Fruit fly (Drosophila melanogaster) whole organism, prepupa: ENCODE measurements around the gene P5CDh2.

ENCODE experiments used
- Blimp-1 ChIP-seq: fragments of 200-800 bp; sonication (Bioruptor generic); optimal IDR thresholded peaks from 3 replicates; lab custom pipeline; 2017; ENCODE audit warnings: missing biosample characterization, missing genetic modification characterization, mild to moderate bottlenecking, moderate library complexity, missing genetic modification reagents
- CG10631 ChIP-seq: fragments of 200-800 bp; sonication (Bioruptor generic); optimal IDR thresholded peaks from 2 replicates; lab custom pipeline; 2016; ENCODE audit warnings: missing biosample characterization, missing genetic modification characterization
- CG10669 ChIP-seq: fragments of 200-800 bp; sonication (Bioruptor generic); optimal IDR thresholded peaks from 3 replicates; lab custom pipeline; 2018; ENCODE audit warnings: missing biosample characterization, mild to moderate bottlenecking, missing genetic modification characterization, moderate library complexity
- CG11294 ChIP-seq: fragments of 200-800 bp; sonication (Bioruptor generic); IDR thresholded peaks from 2 replicates; pipeline ENCODE4 v1.3.6; 2022; ENCODE audit warnings: missing biosample characterization, missing genetic modification characterization
- CG11762 ChIP-seq: fragments of 200-800 bp; sonication (Bioruptor generic); optimal IDR thresholded peaks from 3 replicates; lab custom pipeline; 2016; ENCODE audit warnings: missing biosample characterization, missing genetic modification characterization; ENCODE audit not compliant: insufficient read depth
- CG11902 ChIP-seq: fragments of 200-800 bp; sonication (Bioruptor generic); optimal IDR thresholded peaks from 3 replicates; lab custom pipeline; 2016; ENCODE audit warnings: missing biosample characterization, missing genetic modification characterization
- CG1621 ChIP-seq: fragments of 200-800 bp; sonication (Bioruptor generic); optimal IDR thresholded peaks from 3 replicates; lab custom pipeline; 2018; ENCODE audit warnings: missing biosample characterization, mild to moderate bottlenecking, missing genetic modification characterization
- CG16779 ChIP-seq: fragments of 200-800 bp; sonication (Bioruptor generic); optimal IDR thresholded peaks from 3 replicates; lab custom pipeline; 2017; ENCODE audit warnings: missing biosample characterization, mild to moderate bottlenecking, missing genetic modification characterization
- CG3032 ChIP-seq: fragments of 200-800 bp; optimal IDR thresholded peaks from 2 replicates; lab custom pipeline; 2019; ENCODE audit warnings: missing biosample characterization, mild to moderate bottlenecking, missing genetic modification characterization, moderate library complexity
- CG31627 ChIP-seq: fragments of 200-800 bp; sonication (Bioruptor generic); optimal IDR thresholded peaks from 3 replicates; lab custom pipeline; 2016; ENCODE audit warnings: missing biosample characterization, missing genetic modification characterization
- CG32006 ChIP-seq: fragments of 200-800 bp; sonication (Bioruptor generic); optimal IDR thresholded peaks from 3 replicates; lab custom pipeline; 2017; ENCODE audit warnings: missing biosample characterization, mild to moderate bottlenecking, missing genetic modification characterization
- CG3919 ChIP-seq: fragments of 200-800 bp; sonication (Bioruptor generic); optimal IDR thresholded peaks from 3 replicates; lab custom pipeline; 2016; ENCODE audit warnings: missing biosample characterization, missing genetic modification characterization
- CG6163 ChIP-seq: fragments of 200-800 bp; sonication (Bioruptor generic); IDR thresholded peaks from 3 replicates; pipeline ENCODE4 v1.3.6; 2022; ENCODE audit warnings: missing biosample characterization, missing genetic modification characterization
- CG6276 ChIP-seq: fragments of 200-800 bp; sonication (Bioruptor generic); optimal IDR thresholded peaks from 2 replicates; lab custom pipeline; 2017; ENCODE audit warnings: missing biosample characterization, mild to moderate bottlenecking, missing genetic modification characterization
- CG6808 ChIP-seq: fragments of 200-800 bp; sonication (Bioruptor generic); optimal IDR thresholded peaks from 3 replicates; lab custom pipeline; 2017; ENCODE audit warnings: missing biosample characterization, missing genetic modification characterization, mild to moderate bottlenecking, moderate library complexity, missing genetic modification reagents
- CG7368 ChIP-seq: fragments of 200-800 bp; sonication (Bioruptor generic); optimal IDR thresholded peaks from 3 replicates; lab custom pipeline; 2016; ENCODE audit warnings: missing biosample characterization, missing genetic modification characterization
- CG8119 ChIP-seq: fragments of 200-800 bp; sonication (Bioruptor generic); IDR thresholded peaks from 3 replicates; pipeline ENCODE4 v1.3.6; 2022; ENCODE audit warnings: missing biosample characterization, missing genetic modification characterization
- CG8319 ChIP-seq: fragments of 200-800 bp; sonication (Bioruptor generic); optimal IDR thresholded peaks from 3 replicates; lab custom pipeline; 2016; ENCODE audit warnings: missing biosample characterization, missing genetic modification characterization
- CG8632 ChIP-seq: fragments of 200-800 bp; sonication (Bioruptor generic); optimal IDR thresholded peaks from 3 replicates; lab custom pipeline; 2016; ENCODE audit warnings: missing biosample characterization, missing genetic modification characterization
- Eip78C ChIP-seq: fragments of 200-800 bp; sonication (Bioruptor generic); peaks from one replicate; lab custom pipeline; 2016; ENCODE audit warnings: missing biosample characterization, missing genetic modification characterization
- Eip93F ChIP-seq: fragments of 200-800 bp; sonication (Bioruptor generic); optimal IDR thresholded peaks from 2 replicates; lab custom pipeline; 2016; ENCODE audit warnings: missing biosample characterization, mild to moderate bottlenecking, missing genetic modification characterization
- Ets21C ChIP-seq: fragments of 200-800 bp; sonication (Bioruptor generic); optimal IDR thresholded peaks from 3 replicates; lab custom pipeline; 2016; ENCODE audit warnings: missing biosample characterization, missing genetic modification characterization
- Ets96B ChIP-seq: fragments of 200-800 bp; optimal IDR thresholded peaks from 2 replicates; lab custom pipeline; 2019; ENCODE audit warnings: missing biosample characterization, mild to moderate bottlenecking, missing genetic modification characterization, moderate library complexity
- Hr38 ChIP-seq: sonication (Bioruptor generic); optimal IDR thresholded peaks from 2 replicates; lab custom pipeline; 2016; ENCODE audit warnings: missing biosample characterization, missing genetic modification characterization
- Hr39 ChIP-seq: fragments of 200-800 bp; sonication (Bioruptor generic); optimal IDR thresholded peaks from 2 replicates; lab custom pipeline; 2016; ENCODE audit warnings: missing biosample characterization, missing genetic modification characterization
- Hr4 ChIP-seq: fragments of 200-800 bp; sonication (Bioruptor generic); optimal IDR thresholded peaks from 3 replicates; lab custom pipeline; 2016; ENCODE audit warnings: missing biosample characterization, missing genetic modification characterization
- Lpt ChIP-seq: fragments of 200-800 bp; sonication (Bioruptor generic); optimal IDR thresholded peaks from 3 replicates; lab custom pipeline; 2016; ENCODE audit warnings: missing biosample characterization, missing genetic modification characterization
- Met ChIP-seq: fragments of 200-800 bp; sonication (Bioruptor generic); optimal IDR thresholded peaks from 3 replicates; lab custom pipeline; 2016; ENCODE audit warnings: missing biosample characterization, missing genetic modification characterization
- OdsH ChIP-seq: fragments of 200-800 bp; sonication (Bioruptor generic); optimal IDR thresholded peaks from 3 replicates; lab custom pipeline; 2016; ENCODE audit warnings: missing biosample characterization, missing genetic modification characterization
- Smox ChIP-seq: fragments of 200-800 bp; sonication (Bioruptor generic); optimal IDR thresholded peaks from 3 replicates; lab custom pipeline; 2016; ENCODE audit warnings: missing biosample characterization, missing genetic modification characterization
- Sox102F ChIP-seq: fragments of 200-800 bp; sonication (Bioruptor generic); optimal IDR thresholded peaks from 2 replicates; lab custom pipeline; 2016; ENCODE audit warnings: missing biosample characterization, mild to moderate bottlenecking, missing genetic modification characterization
- Sox14 ChIP-seq: fragments of 200-800 bp; sonication (Bioruptor generic); optimal IDR thresholded peaks from 3 replicates; lab custom pipeline; 2016; ENCODE audit warnings: missing biosample characterization, missing genetic modification characterization
- achi ChIP-seq: fragments of 200-800 bp; sonication (Bioruptor generic); optimal IDR thresholded peaks from 3 replicates; lab custom pipeline; 2016; ENCODE audit warnings: missing biosample characterization, missing genetic modification characterization
- cyc ChIP-seq: fragments of 200-800 bp; sonication (Bioruptor generic); optimal IDR thresholded peaks from 3 replicates; lab custom pipeline; 2016; ENCODE audit warnings: missing biosample characterization, missing genetic modification characterization
- dac ChIP-seq: fragments of 200-800 bp; sonication (Bioruptor generic); optimal IDR thresholded peaks from 2 replicates; lab custom pipeline; 2017; ENCODE audit warnings: missing biosample characterization, mild to moderate bottlenecking, missing genetic modification characterization
- esn ChIP-seq: fragments of 200-800 bp; sonication (Bioruptor generic); optimal IDR thresholded peaks from 2 replicates; lab custom pipeline; 2016; ENCODE audit warnings: missing biosample characterization, mild to moderate bottlenecking, missing genetic modification characterization, moderate library complexity
- fd85E ChIP-seq: fragments of 200-800 bp; sonication (Bioruptor generic); optimal IDR thresholded peaks from 3 replicates; lab custom pipeline; 2016; ENCODE audit warnings: missing biosample characterization, missing genetic modification characterization
- salr ChIP-seq, 2 experiments: fragments of 200-800 bp; sonication (Bioruptor generic); optimal IDR thresholded peaks; 3 replicates each; lab custom pipeline; 2016 to 2018; ENCODE audit warnings: missing biosample characterization in 2 of 2, missing genetic modification characterization in 2 of 2, mild to moderate bottlenecking in 1 of 2
- svp ChIP-seq: fragments of 200-800 bp; sonication (Bioruptor generic); peaks from one replicate; lab custom pipeline; 2016; ENCODE audit warnings: missing biosample characterization, missing genetic modification characterization
- topi ChIP-seq: fragments of 200-800 bp; sonication (Bioruptor generic); optimal IDR thresholded peaks from 3 replicates; lab custom pipeline; 2016; ENCODE audit warnings: missing biosample characterization, missing genetic modification characterization

The P5CDh2 gene

dm6 chr3R:21905615-21906014 is 27.9 kb downstream of the P5CDh2 start (continued):
- TF ChIP-seq svp (GFP tag; lab: Kevin White, UChicago) (peak; percentile 86), topi (GFP tag; lab: Kevin White, UChicago) (peak; percentile 73), CG7368 (GFP tag; lab: Kevin White, UChicago) (peak; percentile 6), CG10669 (GFP tag; lab: Kevin White, UChicago) (peak; percentile 82), CG3919 (peak; percentile 87), CG10631 (GFP tag; lab: Kevin White, UChicago) (peak; percentile 90), OdsH (GFP tag; lab: Kevin White, UChicago) (peak; percentile 88), dac (GFP tag; lab: Kevin White, UChicago) (peak; percentile 76), Eip93F (GFP tag; lab: Kevin White, UChicago) (no peak), CG8319 (GFP tag; lab: Kevin White, UChicago) (peak; percentile 57), Eip78C (peak; percentile 96), CG31627 (peak; percentile 58), CG8632 (peak; percentile 72), CG6163 (GFP tag; lab: Robert Waterston, UW) (peak; percentile 94), Sox102F (peak; percentile 72), Ets96B (peak; percentile 91), CG11762 (GFP tag; lab: Kevin White, UChicago) (peak; percentile 69), Hr4 (GFP tag; lab: Kevin White, UChicago) (peak; percentile 90), Ets21C (GFP tag; lab: Kevin White, UChicago) (peak; percentile 30), Lpt (peak; percentile 89), fd85E (GFP tag; lab: Kevin White, UChicago) (no peak), cyc (GFP tag; lab: Kevin White, UChicago) (peak; percentile 60), CG8119 (GFP tag; lab: Robert Waterston, UW) (peak; percentile 93), CG11902 (GFP tag; lab: Kevin White, UChicago) (peak; percentile 44), CG6808 (GFP tag; lab: Kevin White, UChicago) (peak; percentile 84), CG3032 (peak; percentile 89), CG11294 (peak; percentile 60), Sox14 (GFP tag; lab: Kevin White, UChicago) (peak; percentile 82), esn (GFP tag; lab: Kevin White, UChicago) (peak; percentile 79), achi (GFP tag; lab: Kevin White, UChicago) (peak; percentile 88)

DNA sequence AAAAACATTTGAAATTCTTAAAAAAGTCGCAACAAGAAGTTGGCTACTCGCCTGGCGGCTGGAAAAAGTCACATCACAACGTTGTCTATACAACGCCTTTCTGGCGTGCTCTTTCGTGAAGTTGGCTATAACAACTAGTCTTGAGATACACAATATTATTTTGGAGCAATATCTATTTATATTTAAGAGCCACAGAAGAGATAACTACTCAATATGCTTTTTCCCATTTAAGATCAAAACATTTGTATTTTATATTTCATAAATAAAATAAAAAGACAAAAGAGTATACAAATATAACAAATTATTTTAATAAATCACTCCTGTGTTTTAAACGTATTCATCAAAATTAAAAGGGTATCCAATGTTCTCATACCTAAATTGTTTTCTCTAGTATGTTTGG is 29.1 kb downstream of the P5CDh2 start:
- TF ChIP-seq OdsH (GFP tag; lab: Kevin White, UChicago) (no peak), CG10631 (GFP tag; lab: Kevin White, UChicago) (peak; percentile 6), CG1621 (tag; lab: Kevin White, UChicago) (no peak), CG32006 (peak; percentile 52), salr (GFP tag; optimal IDR thresholded peaks at IDR 0.05; lab: Kevin White, UChicago) (peak in 1 of 2 experiments; percentile 23), achi (GFP tag; lab: Kevin White, UChicago) (peak; percentile 10), CG8119 (GFP tag; lab: Robert Waterston, UW) (peak; percentile 46; the same call in 2 of the 3 replicates), Eip78C (peak; percentile 33)

dm6 chr3R:21911516-21911915 is 33.8 kb downstream of the P5CDh2 start, which contains the start of gene Qsox3:
Gene Qsox3 (plus strand): TSS chr3R:21911816.
- no peak for TF ChIP-seq CG16779 (tag; lab: Kevin White, UChicago)
- no peak for TF ChIP-seq CG8632
- TF ChIP-seq topi (GFP tag; lab: Kevin White, UChicago): no peak
- TF ChIP-seq dac (GFP tag; lab: Kevin White, UChicago): no peak
- no peak for TF ChIP-seq cyc (GFP tag; lab: Kevin White, UChicago)
- no peak for TF ChIP-seq CG6276 (GFP tag; lab: Kevin White, UChicago)
- no peak for TF ChIP-seq CG8119 (GFP tag; lab: Robert Waterston, UW)
- TF ChIP-seq fd85E (GFP tag; lab: Kevin White, UChicago): no peak
- no peak for TF ChIP-seq Met
- TF ChIP-seq achi (GFP tag; lab: Kevin White, UChicago): no peak
- no peak for TF ChIP-seq Eip93F (GFP tag; lab: Kevin White, UChicago)
- no peak for TF ChIP-seq Smox (GFP tag; lab: Kevin White, UChicago)
- TF ChIP-seq Ets21C (GFP tag; lab: Kevin White, UChicago): no peak
- no peak for TF ChIP-seq CG10669 (GFP tag; lab: Kevin White, UChicago)
- TF ChIP-seq Hr39 (GFP tag; lab: Kevin White, UChicago): no peak
- no peak for TF ChIP-seq CG6808 (GFP tag; lab: Kevin White, UChicago)
- TF ChIP-seq Hr38 (GFP tag; lab: Kevin White, UChicago): no peak
- no peak for TF ChIP-seq Blimp-1 (GFP tag; lab: Kevin White, UChicago)
